Worm (Caenorhabditis elegans) whole organism, young adult: Measurements from ENCODE around the gene ssp-33.

Source experiments
- B0035.1 ChIP-seq: sonication (generic microtip); optimal IDR thresholded peaks from 2 replicates; lab custom pipeline; 2016; ENCODE audit warnings: missing genetic modification characterization, mild to moderate bottlenecking, missing compliant biosample characterization, missing genotype, missing genetic modification reagents
- B0261.1 ChIP-seq: sonication (generic microtip); optimal IDR thresholded peaks from 2 replicates; lab custom pipeline; 2016; ENCODE audit warnings: mild to moderate bottlenecking, missing genetic modification characterization, moderate library complexity, missing compliant biosample characterization
- B0336.3 ChIP-seq: fragments of 200-800 bp; sonication (Bioruptor generic); IDR thresholded peaks from 2 replicates; pipeline ENCODE4 v1.3.6; 2022; ENCODE audit warnings: missing genetic modification characterization, missing compliant biosample characterization
- F10E7.11 ChIP-seq: sonication (generic microtip); optimal IDR thresholded peaks from 2 replicates; lab custom pipeline; 2017; ENCODE audit warnings: mild to moderate bottlenecking, missing genetic modification characterization, moderate library complexity, missing compliant biosample characterization
- F49E8.2 ChIP-seq: sonication (generic microtip); optimal IDR thresholded peaks from 3 replicates; lab custom pipeline; 2017; ENCODE audit warnings: missing genetic modification characterization, mild to moderate bottlenecking, missing compliant biosample characterization, antibody characterized with exemption, moderate library complexity; ENCODE audit not compliant: insufficient read depth
- F57C9.4 ChIP-seq: sonication (generic microtip); optimal IDR thresholded peaks from 2 replicates; lab custom pipeline; 2017; ENCODE audit warnings: mild to moderate bottlenecking, missing genetic modification characterization, missing compliant biosample characterization
- K11D2.4 ChIP-seq: fragments of 200-800 bp; sonication (Bioruptor generic); IDR thresholded peaks from 2 replicates; pipeline ENCODE4 v1.3.6; 2022; ENCODE audit warnings: missing genetic modification reagents, missing genetic modification characterization, missing compliant biosample characterization
- T07F8.4 ChIP-seq: sonication (generic microtip); optimal IDR thresholded peaks from 2 replicates; lab custom pipeline; 2016; ENCODE audit warnings: mild to moderate bottlenecking, missing genetic modification characterization, moderate library complexity, missing compliant biosample characterization
- akir-1 ChIP-seq: fragments of 200-800 bp; sonication (Bioruptor generic); optimal IDR thresholded peaks from 2 replicates; lab custom pipeline; 2018; ENCODE audit warnings: mild to moderate bottlenecking, missing genetic modification characterization, moderate library complexity, missing compliant biosample characterization
- aptf-2 ChIP-seq: fragments of 200-800 bp; sonication (Bioruptor generic); conservative IDR thresholded peaks from 2 replicates; pipeline ENCODE4 v1.3.6; 2022; ENCODE audit warnings: missing genetic modification reagents, missing genetic modification characterization, missing compliant biosample characterization
- attf-3 ChIP-seq: fragments of 200-800 bp; sonication (Bioruptor generic); conservative IDR thresholded peaks from 2 replicates; pipeline ENCODE4 v1.3.6; 2022; ENCODE audit warnings: missing genetic modification reagents, missing genetic modification characterization, missing compliant biosample characterization
- attf-6 ChIP-seq: fragments of 200-800 bp; sonication (Bioruptor generic); IDR thresholded peaks from 2 replicates; pipeline ENCODE4 v1.3.6; 2022; ENCODE audit warnings: missing genetic modification reagents, missing genetic modification characterization, missing compliant biosample characterization
- bed-1 ChIP-seq: fragments of 200-800 bp; sonication (Bioruptor generic); IDR thresholded peaks from 2 replicates; pipeline ENCODE4 v1.3.6; 2022; ENCODE audit warnings: missing genetic modification reagents, missing genetic modification characterization, missing compliant biosample characterization
- ccch-3 ChIP-seq: fragments of 200-800 bp; sonication (Bioruptor generic); optimal IDR thresholded peaks from 2 replicates; lab custom pipeline; 2018; ENCODE audit warnings: mild to moderate bottlenecking, missing genetic modification characterization, missing compliant biosample characterization
- ceh-79 ChIP-seq: sonication (generic microtip); optimal IDR thresholded peaks from 2 replicates; lab custom pipeline; 2017; ENCODE audit warnings: mild to moderate bottlenecking, missing genetic modification characterization, missing compliant biosample characterization
- die-1 ChIP-seq: sonication (generic microtip); optimal IDR thresholded peaks from 2 replicates; lab custom pipeline; 2016; ENCODE audit warnings: missing genotype, mild to moderate bottlenecking, missing genetic modification characterization, missing compliant biosample characterization
- dox-1 ChIP-seq: fragments of 200-800 bp; sonication (Bioruptor generic); IDR thresholded peaks from 2 replicates; pipeline ENCODE4 v1.3.6; 2022; ENCODE audit warnings: missing genetic modification reagents, missing genetic modification characterization, missing compliant biosample characterization
- dpff-1 ChIP-seq: sonication (generic microtip); optimal IDR thresholded peaks from 2 replicates; lab custom pipeline; 2017; ENCODE audit warnings: mild to moderate bottlenecking, missing genetic modification characterization, missing compliant biosample characterization
- efl-1 ChIP-seq: fragments of 150-350 bp; optimal IDR thresholded peaks from 2 replicates; lab custom pipeline; 2014; ENCODE audit warnings: missing biosample characterization, missing genetic modification reagents, missing genetic modification characterization
- ekl-4 ChIP-seq: fragments of 200-800 bp; sonication (Bioruptor generic); IDR thresholded peaks from 2 replicates; pipeline ENCODE4 v1.3.6; 2022; ENCODE audit warnings: missing genetic modification reagents, missing genetic modification characterization, missing compliant biosample characterization
- fkh-3 ChIP-seq: sonication (generic microtip); optimal IDR thresholded peaks from 2 replicates; lab custom pipeline; 2016; ENCODE audit warnings: mild to moderate bottlenecking, missing genetic modification characterization, missing compliant biosample characterization
- gei-17 ChIP-seq: fragments of 200-800 bp; sonication (Bioruptor generic); optimal IDR thresholded peaks from 2 replicates; lab custom pipeline; 2018; ENCODE audit warnings: mild to moderate bottlenecking, missing genetic modification characterization, missing compliant biosample characterization
- hlh-12 ChIP-seq: sonication (generic microtip); optimal IDR thresholded peaks from 2 replicates; lab custom pipeline; 2016; ENCODE audit warnings: missing genetic modification characterization, missing compliant biosample characterization
- hmg-1.2 ChIP-seq: fragments of 200-800 bp; sonication (Bioruptor generic); IDR thresholded peaks from 2 replicates; pipeline ENCODE4 v1.3.6; 2022; ENCODE audit warnings: missing genetic modification reagents, missing genetic modification characterization, missing compliant biosample characterization
- hmg-20 ChIP-seq: fragments of 200-800 bp; sonication (Bioruptor generic); IDR thresholded peaks from 2 replicates; pipeline ENCODE4 v1.3.6; 2022; ENCODE audit warnings: missing genetic modification reagents, missing genetic modification characterization, missing compliant biosample characterization
- hsf-1 ChIP-seq: fragments of 200-800 bp; sonication (Bioruptor generic); IDR thresholded peaks from 2 replicates; pipeline ENCODE4 v1.3.6; 2022; ENCODE audit warnings: missing genetic modification reagents, missing genetic modification characterization, missing compliant biosample characterization
- lag-1 ChIP-seq: fragments of 200-800 bp; sonication (Bioruptor generic); IDR thresholded peaks from 2 replicates; pipeline ENCODE4 v1.3.6; 2022; ENCODE audit warnings: missing genetic modification reagents, missing genetic modification characterization, missing compliant biosample characterization
- let-607 ChIP-seq, 2 experiments: fragments of 200-800 bp in 1 of 2; sonication (Bioruptor generic) in 1 of 2; sonication (generic microtip) in 1 of 2; optimal IDR thresholded peaks; 2 replicates each; lab custom pipeline; 2016 to 2018; ENCODE audit warnings: mild to moderate bottlenecking in 2 of 2, missing compliant biosample characterization in 2 of 2, missing genetic modification characterization in 2 of 2, moderate library complexity in 2 of 2, missing genotype in 1 of 2
- lir-1 ChIP-seq: fragments of 200-800 bp; sonication (Bioruptor generic); conservative IDR thresholded peaks from 2 replicates; pipeline ENCODE4 v1.3.6; 2022; ENCODE audit warnings: missing genetic modification reagents, missing genetic modification characterization, missing compliant biosample characterization
- nfya-1 ChIP-seq: sonication (generic microtip); optimal IDR thresholded peaks from 2 replicates; lab custom pipeline; 2017; ENCODE audit warnings: antibody characterized with exemption, missing compliant biosample characterization, missing genetic modification characterization, borderline replicate concordance; ENCODE audit not compliant: insufficient read depth
- nfyb-1 ChIP-seq: fragments of 200-800 bp; sonication (Bioruptor generic); IDR thresholded peaks from 2 replicates; pipeline ENCODE4 v1.3.6; 2022; ENCODE audit warnings: missing genetic modification reagents, missing genetic modification characterization, missing compliant biosample characterization
- nhr-120 ChIP-seq: fragments of 200-800 bp; sonication (Bioruptor generic); IDR thresholded peaks from 2 replicates; pipeline ENCODE4 v1.3.6; 2022; ENCODE audit warnings: missing genetic modification characterization, missing compliant biosample characterization
- nhr-90 ChIP-seq: sonication (generic microtip); optimal IDR thresholded peaks from 2 replicates; lab custom pipeline; 2016; ENCODE audit warnings: missing genotype, mild to moderate bottlenecking, missing genetic modification characterization, missing compliant biosample characterization
- repo-1 ChIP-seq: sonication (generic microtip); optimal IDR thresholded peaks from 2 replicates; lab custom pipeline; 2017; ENCODE audit warnings: mild to moderate bottlenecking, missing genetic modification characterization, missing compliant biosample characterization
- tlf-1 ChIP-seq: fragments of 200-800 bp; sonication (Bioruptor generic); optimal IDR thresholded peaks from 2 replicates; lab custom pipeline; 2018; ENCODE audit warnings: mild to moderate bottlenecking, missing genetic modification characterization, missing compliant biosample characterization
- zim-3 ChIP-seq: sonication (generic microtip); optimal IDR thresholded peaks from 2 replicates; lab custom pipeline; 2017; ENCODE audit warnings: mild to moderate bottlenecking, missing genetic modification characterization, moderate library complexity, missing compliant biosample characterization
- ztf-18 ChIP-seq: sonication (generic microtip); optimal IDR thresholded peaks from 2 replicates; lab custom pipeline; 2016; ENCODE audit warnings: missing genotype, mild to moderate bottlenecking, missing genetic modification characterization, missing compliant biosample characterization
- ztf-22 ChIP-seq: fragments of 200-800 bp; sonication (Bioruptor generic); optimal IDR thresholded peaks from 2 replicates; lab custom pipeline; 2018; ENCODE audit warnings: mild to moderate bottlenecking, missing genetic modification characterization, moderate library complexity, missing compliant biosample characterization
- ztf-28 ChIP-seq: fragments of 200-800 bp; sonication (Bioruptor generic); IDR thresholded peaks from 2 replicates; pipeline ENCODE4 v1.3.6; 2022; ENCODE audit warnings: missing genetic modification reagents, missing genetic modification characterization, missing compliant biosample characterization
- ztf-3 ChIP-seq: fragments of 200-800 bp; sonication (Bioruptor generic); optimal IDR thresholded peaks from 2 replicates; lab custom pipeline; 2018; ENCODE audit warnings: mild to moderate bottlenecking, missing genetic modification characterization, missing compliant biosample characterization
- ztf-6 ChIP-seq: fragments of 200-800 bp; sonication (Bioruptor generic); IDR thresholded peaks from 2 replicates; pipeline ENCODE4 v1.3.6; 2022; ENCODE audit warnings: missing genetic modification reagents, missing genetic modification characterization, missing compliant biosample characterization

ssp-33 gene

ce11 chrV:14682870-14683269, 28.3 kb upstream of the ssp-33 start:
- TF ChIP-seq let-607 (tag; optimal IDR thresholded peaks at IDR 0.05; lab: Kevin White, UChicago) = no peak
- no peak for TF ChIP-seq K11D2.4 (GFP tag; lab: Robert Waterston, UW)
- TF ChIP-seq dpff-1 (tag; lab: Kevin White, UChicago) = no peak
- no peak for TF ChIP-seq ztf-3 (GFP tag; lab: Kevin White, UChicago)
- TF ChIP-seq zim-3 = no peak
- no peak for TF ChIP-seq ccch-3
- TF ChIP-seq tlf-1 (GFP tag; lab: Kevin White, UChicago) = no peak
- TF ChIP-seq T07F8.4 (tag; lab: Kevin White, UChicago) = no peak
- no peak for TF ChIP-seq F10E7.11 (tag; lab: Kevin White, UChicago)
- TF ChIP-seq fkh-3 (tag; lab: Kevin White, UChicago) = no peak
- TF ChIP-seq ztf-18 (tag; lab: Kevin White, UChicago) = no peak

- TF ChIP-seq hsf-1 (GFP tag; lab: Robert Waterston, UW) (0 out of 2 replicates have a peak, but pooled peaks have one; percentile 23), nfyb-1 (GFP tag; lab: Robert Waterston, UW) (0 out of 2 replicates have a peak, but pooled peaks have one; percentile 40), die-1 (tag; lab: Kevin White, UChicago) (no peak), dox-1 (GFP tag; lab: Robert Waterston, UW) (0 out of 2 replicates have a peak, but pooled peaks have one; percentile 4)
These were observed 27.9 kb upstream of the ssp-33 start for ce11 chrV:14683291-14683690.

ce11 chrV:14683926-14684325, 27.3 kb upstream of the ssp-33 start:
- no peak for TF ChIP-seq gei-17 (GFP tag; lab: Kevin White, UChicago)
- no peak for TF ChIP-seq ekl-4 (GFP tag; lab: Robert Waterston, UW)
- TF ChIP-seq ztf-3 (GFP tag; lab: Kevin White, UChicago) = no peak
- no peak for TF ChIP-seq F49E8.2 (tag; lab: Kevin White, UChicago)
- no peak for TF ChIP-seq hsf-1 (GFP tag; lab: Robert Waterston, UW)
- no peak for TF ChIP-seq aptf-2 (GFP tag; lab: Robert Waterston, UW)
- TF ChIP-seq hlh-12 (tag; lab: Kevin White, UChicago) = no peak
- TF ChIP-seq lag-1 (GFP tag; lab: Robert Waterston, UW) = no peak
- no peak for TF ChIP-seq attf-3
- TF ChIP-seq lir-1 (GFP tag; lab: Robert Waterston, UW) = no peak
- no peak for TF ChIP-seq nhr-120
- no peak for TF ChIP-seq repo-1
- TF ChIP-seq attf-6 (GFP tag; lab: Robert Waterston, UW) = no peak
- TF ChIP-seq B0035.1 (tag; lab: Kevin White, UChicago) = no peak
- TF ChIP-seq ztf-18 (tag; lab: Kevin White, UChicago) = no peak

ce11 chrV:14684359-14685312, 26.5 kb upstream of the ssp-33 start, which contains the start of gene hsp-90:
hsp-90 (plus strand) TSS chrV:14684918.
- no peak for TF ChIP-seq ztf-28 (GFP tag; lab: Robert Waterston, UW)
- TF ChIP-seq F57C9.4 (tag; lab: Kevin White, UChicago) = no peak
- no peak for TF ChIP-seq B0035.1 (tag; lab: Kevin White, UChicago)
- TF ChIP-seq fkh-3 (tag; lab: Kevin White, UChicago) = no peak
- TF ChIP-seq ceh-79 (tag; lab: Kevin White, UChicago) = no peak
- TF ChIP-seq B0261.1 (tag; lab: Kevin White, UChicago) = no peak
- no peak for TF ChIP-seq B0336.3 (GFP tag; lab: Robert Waterston, UW)
- no peak for TF ChIP-seq akir-1 (GFP tag; lab: Kevin White, UChicago)
- TF ChIP-seq ztf-6 (GFP tag; lab: Robert Waterston, UW) = no peak
- no peak for TF ChIP-seq nhr-120
- TF ChIP-seq nhr-90 = no peak
- peak; percentile 26 for TF ChIP-seq efl-1
- TF ChIP-seq hsf-1 (GFP tag; lab: Robert Waterston, UW) = peak; percentile 54; the same call in 1 of the 2 replicates
- no peak for TF ChIP-seq hmg-20 (GFP tag; lab: Robert Waterston, UW)
- no peak for TF ChIP-seq nfya-1
- no peak for TF ChIP-seq hmg-1.2 (GFP tag; lab: Robert Waterston, UW)
- no peak for TF ChIP-seq lir-1 (GFP tag; lab: Robert Waterston, UW)
- no peak for TF ChIP-seq hlh-12 (tag; lab: Kevin White, UChicago)
- TF ChIP-seq zim-3 = no peak
- TF ChIP-seq ztf-22 (GFP tag; lab: Kevin White, UChicago) = no peak
- no peak for TF ChIP-seq bed-1 (GFP tag; lab: Robert Waterston, UW)
